Fruit fly (Drosophila melanogaster): ENCODE data around the gene Cpr65Ax2.

Gene Cpr65Ax2

dm6 chr3L:6184884-6185438 lies 34.3 kb upstream of the Cpr65Ax2 start, which contains the start of the genes D19B and CG43293 (continued):
- peak; percentile 82 for TF ChIP-seq CG2199 (GFP tag; IDR thresholded peaks at IDR 0.05)
- peak; percentile 83 for TF ChIP-seq trh (GFP tag; optimal IDR thresholded peaks at IDR 0.05)
- TF ChIP-seq luna (GFP tag; optimal IDR thresholded peaks at IDR 0.05): peak; percentile 11
- TF ChIP-seq CG17328 (GFP tag; IDR thresholded peaks at IDR 0.05): peak; percentile 92
- peak; percentile 65 for TF ChIP-seq CG10321 (GFP tag; IDR thresholded peaks at IDR 0.05)
- peak; percentile 82 to 87 for TF ChIP-seq Pdp1 (GFP tag; optimal IDR thresholded peaks at IDR 0.05)
- peak; percentile 94 for TF ChIP-seq D19A (tag; optimal IDR thresholded peaks at IDR 0.05)
- peak; percentile 59 for TF ChIP-seq slou (GFP tag; optimal IDR thresholded peaks at IDR 0.05)
- peak in 1 of 2 experiments; percentile 38 for TF ChIP-seq crp (GFP tag; optimal IDR thresholded peaks at IDR 0.05)
- TF ChIP-seq bab2 (GFP tag; optimal IDR thresholded peaks at IDR 0.05): peak; percentile 91
- TF ChIP-seq gfzf (GFP tag; optimal IDR thresholded peaks at IDR 0.05): peak; percentile 21
- peak; percentile 97 for TF ChIP-seq cg (GFP tag; optimal IDR thresholded peaks at IDR 0.05)
- no peak for TF ChIP-seq cad (GFP tag; optimal IDR thresholded peaks at IDR 0.05)
- peak; percentile 73 for TF ChIP-seq Poxn (GFP tag; IDR thresholded peaks at IDR 0.05)
- TF ChIP-seq TFAM (GFP tag; optimal IDR thresholded peaks at IDR 0.05): peak; percentile 47
- peak; percentile 82 for TF ChIP-seq Blimp-1 (GFP tag; optimal IDR thresholded peaks at IDR 0.05)
- TF ChIP-seq Lim3 (GFP tag; IDR thresholded peaks at IDR 0.05): peak; percentile 69
- TF ChIP-seq Side (GFP tag; optimal IDR thresholded peaks at IDR 0.05): peak; percentile 77
- TF ChIP-seq CG18011 (GFP tag; optimal IDR thresholded peaks at IDR 0.05): peak; percentile 82
- TF ChIP-seq CG16863 (GFP tag; optimal IDR thresholded peaks at IDR 0.05): peak; percentile 80
- TF ChIP-seq wor (GFP tag; IDR thresholded peaks at IDR 0.05): peak; percentile 79
- peak; percentile 74 for TF ChIP-seq CG18476 (GFP tag; optimal IDR thresholded peaks at IDR 0.05)
- TF ChIP-seq CG6654 (GFP tag; optimal IDR thresholded peaks at IDR 0.05): peak; percentile 37
- peak; percentile 68; the same call in 1 of the 3 replicates for TF ChIP-seq z (GFP tag; IDR thresholded peaks at IDR 0.05)
- peak; percentile 90 for TF ChIP-seq CG3065 (GFP tag; optimal IDR thresholded peaks at IDR 0.05)
- peak; percentile 64 for TF ChIP-seq fd64A (GFP tag; optimal IDR thresholded peaks at IDR 0.05)
- peak; percentile 72 for TF ChIP-seq Nf-YC (tag; optimal IDR thresholded peaks at IDR 0.05)
- TF ChIP-seq inv (GFP tag; IDR thresholded peaks at IDR 0.05; ENCODE audit: partially characterized antibody): 0 out of 2 replicates have a peak, but pooled peaks have one; percentile 14
- TF ChIP-seq jing (GFP tag; optimal IDR thresholded peaks at IDR 0.05): no peak
- no peak for TF ChIP-seq CG7271 (tag; optimal IDR thresholded peaks at IDR 0.05)
- peak; percentile 81 for TF ChIP-seq CG6272 (GFP tag; IDR thresholded peaks at IDR 0.05)
- TF ChIP-seq CG2120 (GFP tag; optimal IDR thresholded peaks at IDR 0.05): peak; percentile 94
- TF ChIP-seq CG18619 (GFP tag; optimal IDR thresholded peaks at IDR 0.05): peak; percentile 87
- peak; percentile 91 for TF ChIP-seq gro (GFP tag; optimal IDR thresholded peaks at IDR 0.05)
- peak; percentile 77 for TF ChIP-seq nerfin-2 (GFP tag; IDR thresholded peaks at IDR 0.05; ENCODE audit: partially characterized antibody)
- TF ChIP-seq CG15073 (GFP tag; optimal IDR thresholded peaks at IDR 0.05): peak; percentile 54
- peak; percentile 98 for TF ChIP-seq Ets65A (GFP tag)
- peak; percentile 81 for TF ChIP-seq CG9215 (GFP tag; IDR thresholded peaks at IDR 0.05)
- peak; percentile 61 for TF ChIP-seq peb (GFP tag; IDR thresholded peaks at IDR 0.05)
- TF ChIP-seq sima (GFP tag; optimal IDR thresholded peaks at IDR 0.05): peak; percentile 23
- peak; percentile 83 for TF ChIP-seq Dip3 (GFP tag; optimal IDR thresholded peaks at IDR 0.05)
- peak; percentile 58 for TF ChIP-seq CG17186 (GFP tag; optimal IDR thresholded peaks at IDR 0.05)
- peak; percentile 86 for TF ChIP-seq CG10654 (GFP tag; optimal IDR thresholded peaks at IDR 0.05)
- TF ChIP-seq CG4617 (GFP tag; optimal IDR thresholded peaks at IDR 0.05; ENCODE audit: borderline replicate concordance): peak; percentile 82
- TF ChIP-seq CG6813 (GFP tag; optimal IDR thresholded peaks at IDR 0.05): peak; percentile 86
- TF ChIP-seq CG7963 (GFP tag; IDR thresholded peaks at IDR 0.05; ENCODE audit: partially characterized antibody): peak; percentile 45; the same call in 1 of the 3 replicates
- peak; percentile 83 for TF ChIP-seq gcm (GFP tag; optimal IDR thresholded peaks at IDR 0.05)
- peak; percentile 83 for TF ChIP-seq Camta (GFP tag; optimal IDR thresholded peaks at IDR 0.05)
- peak; percentile 89 for TF ChIP-seq CG17829 (tag; optimal IDR thresholded peaks at IDR 0.05)
- TF ChIP-seq so (GFP tag; IDR thresholded peaks at IDR 0.05): peak; percentile 81
